Worm (Caenorhabditis elegans): ENCODE results near the gene cmk-1.

The cmk-1 gene

ce11 chrIV:1867915-1868619 is 43.8 kb downstream of the cmk-1 start (continued):
- TF ChIP-seq lir-3 (tag; optimal IDR thresholded peaks at IDR 0.05; ENCODE audit: poor library complexity) (no peak), nhr-90 (tag; optimal IDR thresholded peaks at IDR 0.05; ENCODE audit: poor library complexity) (no peak), lin-14 (GFP tag; optimal IDR thresholded peaks at IDR 0.05) (peak; percentile 32), unc-98 (GFP tag; IDR thresholded peaks at IDR 0.05) (no peak), hlh-17 (GFP tag; optimal IDR thresholded peaks at IDR 0.05; ENCODE audit: borderline replicate concordance) (no peak), ces-1 (GFP tag; optimal IDR thresholded peaks at IDR 0.05) (no peak), ceh-88 (GFP tag; IDR thresholded peaks at IDR 0.05) (no peak), nhr-77 (tag; optimal IDR thresholded peaks at IDR 0.05) (no peak), hpl-2 (GFP tag; optimal IDR thresholded peaks at IDR 0.05) (no peak), irx-1 (tag; optimal IDR thresholded peaks at IDR 0.05) (no peak), Y116A8C.19 (tag; optimal IDR thresholded peaks at IDR 0.05; ENCODE audit: borderline replicate concordance) (no peak), C04F5.9 (tag; optimal IDR thresholded peaks at IDR 0.05) (no peak), zip-4 (GFP tag; optimal IDR thresholded peaks at IDR 0.05) (no peak), ceh-90 (tag; optimal IDR thresholded peaks at IDR 0.05) (no peak), xbp-1 (tag; optimal IDR thresholded peaks at IDR 0.05) (no peak), aly-2 (tag; optimal IDR thresholded peaks at IDR 0.05) (no peak), ceh-8 (GFP tag; optimal IDR thresholded peaks at IDR 0.05) (no peak), nhr-11 (tag; optimal IDR thresholded peaks at IDR 0.05) (no peak), unc-86 (tag; optimal IDR thresholded peaks at IDR 0.05) (no peak), lin-15B (tag; optimal IDR thresholded peaks at IDR 0.05) (no peak), efl-3 (GFP tag; optimal IDR thresholded peaks at IDR 0.05) (no peak), fkh-10 (GFP tag; optimal IDR thresholded peaks at IDR 0.05) (no peak), lsy-2 (tag; optimal IDR thresholded peaks at IDR 0.05) (peak in 1 of 2 experiments; percentile 20), mab-9 (GFP tag; IDR thresholded peaks at IDR 0.05) (no peak), blmp-1 (tag; optimal IDR thresholded peaks at IDR 0.05) (peak; percentile 81), zag-1 (tag; optimal IDR thresholded peaks at IDR 0.05) (no peak), egl-13 (tag; optimal IDR thresholded peaks at IDR 0.05) (no peak), efl-1 (optimal IDR thresholded peaks at IDR 0.05) (no peak), efl-1 (GFP tag; optimal IDR thresholded peaks at IDR 0.05 in 1 of 2) (no peak), pqm-1 (tag; optimal IDR thresholded peaks at IDR 0.05) (no peak), sptf-1 (tag; optimal IDR thresholded peaks at IDR 0.05) (no peak), nhr-20 (tag; optimal IDR thresholded peaks at IDR 0.05) (peak; percentile 18), nhr-84 (tag; optimal IDR thresholded peaks at IDR 0.05) (no peak), mep-1 (tag; optimal IDR thresholded peaks at IDR 0.05) (no peak), unc-62 (GFP tag; optimal IDR thresholded peaks at IDR 0.05) (no peak), pax-3 (tag; optimal IDR thresholded peaks at IDR 0.05) (no peak), nhr-85 (tag) (no peak), rnt-1 (tag; optimal IDR thresholded peaks at IDR 0.05) (no peak)

- TF ChIP-seq ceh-88 (GFP tag; IDR thresholded peaks at IDR 0.05) (no peak), unc-62 (GFP tag; optimal IDR thresholded peaks at IDR 0.05) (no peak), mdl-1 (tag; optimal IDR thresholded peaks at IDR 0.05) (no peak), unc-130 (tag; optimal IDR thresholded peaks at IDR 0.05) (no peak), blmp-1 (tag; optimal IDR thresholded peaks at IDR 0.05) (peak; percentile 7), lsy-2 (tag; optimal IDR thresholded peaks at IDR 0.05) (peak in 1 of 2 experiments; percentile 37), nhr-237 (tag; optimal IDR thresholded peaks at IDR 0.05) (no peak), nhr-76 (tag; optimal IDR thresholded peaks at IDR 0.05) (no peak), nhr-12 (tag; optimal IDR thresholded peaks at IDR 0.05) (no peak), sptf-1 (tag; optimal IDR thresholded peaks at IDR 0.05) (no peak), swsn-7 (tag; optimal IDR thresholded peaks at IDR 0.05) (no peak), lin-35 (GFP tag; optimal IDR thresholded peaks at IDR 0.05) (peak in 1 of 2 experiments; percentile 2), ceh-82 (tag; optimal IDR thresholded peaks at IDR 0.05) (no peak), mep-1 (tag; optimal IDR thresholded peaks at IDR 0.05) (no peak), xbp-1 (tag; optimal IDR thresholded peaks at IDR 0.05) (no peak), nhr-20 (tag; optimal IDR thresholded peaks at IDR 0.05) (no peak), egl-27 (tag; optimal IDR thresholded peaks at IDR 0.05) (no peak), ztf-11 (tag; optimal IDR thresholded peaks at IDR 0.05) (no peak), sup-37 (GFP tag; optimal IDR thresholded peaks at IDR 0.05) (no peak), fkh-10 (GFP tag; optimal IDR thresholded peaks at IDR 0.05) (no peak), nhr-47 (tag; optimal IDR thresholded peaks at IDR 0.05) (no peak), nhr-19 (GFP tag; conservative IDR thresholded peaks at IDR 0.05) (no peak; the same call in 1 of the 2 replicates), ets-5 (GFP tag; IDR thresholded peaks at IDR 0.05) (no peak), skn-1 (tag; optimal IDR thresholded peaks at IDR 0.05) (no peak)
These were observed 44.7 kb downstream of the cmk-1 start for ce11 chrIV:1868981-1869380.
